Worm (Caenorhabditis elegans): Measurements from ENCODE around the gene Y75B12B.10.

Y75B12B.10 gene

ce11 chrV:15199768-15200167 lies at the start of gene Y75B12B.10:
Y75B12B.10 (plus strand) TSS chrV:15200068.
- TF ChIP-seq F44E2.7 (GFP tag; IDR thresholded peaks at IDR 0.05), result no peak
- no peak for TF ChIP-seq jun-1 (tag; optimal IDR thresholded peaks at IDR 0.05)
- TF ChIP-seq lsy-2 (tag; optimal IDR thresholded peaks at IDR 0.05), result no peak
- TF ChIP-seq vab-7 (GFP tag; IDR thresholded peaks at IDR 0.05), result no peak
- no peak for TF ChIP-seq sdz-12 (GFP tag; optimal IDR thresholded peaks at IDR 0.05)
- TF ChIP-seq T26A8.4 (GFP tag; IDR thresholded peaks at IDR 0.05), result no peak
- no peak for TF ChIP-seq ceh-32 (tag; optimal IDR thresholded peaks at IDR 0.05; ENCODE audit: poor library complexity)
- no peak for TF ChIP-seq ZK337.2 (GFP tag; IDR thresholded peaks at IDR 0.05)
- no peak for TF ChIP-seq egl-27 (tag; optimal IDR thresholded peaks at IDR 0.05)
- TF ChIP-seq daf-8 (GFP tag; IDR thresholded peaks at IDR 0.05), result no peak
- no peak for TF ChIP-seq madf-9 (GFP tag; conservative IDR thresholded peaks at IDR 0.05)
- no peak for TF ChIP-seq mdt-29 (GFP tag; IDR thresholded peaks at IDR 0.05)
- no peak for TF ChIP-seq skn-1 (tag; optimal IDR thresholded peaks at IDR 0.05)

- TF ChIP-seq madf-9 (GFP tag; conservative IDR thresholded peaks at IDR 0.05) (no peak), jun-1 (tag; optimal IDR thresholded peaks at IDR 0.05) (no peak), duxl-1 (tag; optimal IDR thresholded peaks at IDR 0.05; ENCODE audit: poor library complexity) (no peak), tag-97 (GFP tag; IDR thresholded peaks at IDR 0.05) (no peak), ztf-7 (tag; optimal IDR thresholded peaks at IDR 0.05) (no peak)
These were observed 49.7 kb upstream of the Y75B12B.10 start for ce11 chrV:15150176-15150575.

DNA sequence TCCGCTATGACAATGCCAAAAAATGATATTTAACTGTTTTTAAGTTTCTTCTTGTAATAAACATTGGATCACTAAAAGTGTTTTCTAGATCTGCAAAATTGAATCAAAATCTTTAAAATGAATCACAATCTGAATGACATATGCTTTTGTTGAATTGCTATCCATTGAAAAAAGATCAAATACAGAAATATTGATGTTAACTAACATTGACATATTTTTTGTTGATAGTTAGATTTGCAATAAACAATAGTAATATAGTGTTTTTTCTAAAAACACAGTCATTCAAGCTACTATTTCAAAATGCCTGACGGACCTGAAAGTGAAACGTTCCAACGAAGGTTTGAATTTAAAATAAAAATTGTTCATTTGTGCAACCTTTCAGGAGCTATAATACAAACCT lies 49.2 kb upstream of the Y75B12B.10 start, which contains the start of gene T09F5.2:
Gene T09F5.2, plus strand, starts transcription at position 301 of the 400 bp plus-strand sequence.
- TF ChIP-seq rbr-2 (tag; optimal IDR thresholded peaks at IDR 0.05) (no peak), daf-16 (GFP tag; optimal IDR thresholded peaks at IDR 0.05) (no peak), daf-16 (tag; optimal IDR thresholded peaks at IDR 0.05) (no peak), Y105C5A.15 (GFP tag; IDR thresholded peaks at IDR 0.05) (no peak), nhr-102 (tag; optimal IDR thresholded peaks at IDR 0.05) (no peak), nhr-41 (GFP tag; IDR thresholded peaks at IDR 0.05) (no peak)

DNA sequence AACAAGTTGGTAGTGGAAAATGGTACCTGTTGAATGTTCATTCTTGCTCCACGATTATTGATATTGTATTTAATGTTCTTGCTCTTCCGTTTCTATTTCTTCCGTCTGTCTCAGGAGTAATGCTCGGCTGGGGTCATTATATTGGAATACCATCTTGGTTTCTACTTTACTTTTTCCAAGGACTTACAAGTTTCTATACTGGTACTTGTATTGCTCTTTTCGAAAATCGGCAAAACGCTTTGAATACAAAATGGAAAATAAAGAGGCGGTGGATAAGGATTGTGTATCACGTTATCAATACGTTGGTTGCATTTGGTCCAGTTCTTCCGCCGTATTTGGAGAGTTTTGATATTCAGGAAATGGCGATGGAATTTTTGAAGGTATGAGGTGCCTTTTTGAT lies 47.9 kb upstream of the Y75B12B.10 start:
- TF ChIP-seq Y75B8A.6 (GFP tag; IDR thresholded peaks at IDR 0.05) (no peak), aha-1 (tag) (peak; percentile 49), ceh-82 (tag; optimal IDR thresholded peaks at IDR 0.05) (no peak), hmg-1.1 (GFP tag; IDR thresholded peaks at IDR 0.05) (no peak), duxl-1 (tag; optimal IDR thresholded peaks at IDR 0.05; ENCODE audit: poor library complexity) (no peak), unc-62 (GFP tag; optimal IDR thresholded peaks at IDR 0.05 in 1 of 2) (peak in 1 of 2 experiments; percentile 56), unc-62 (tag; optimal IDR thresholded peaks at IDR 0.05) (no peak), rbr-2 (tag; optimal IDR thresholded peaks at IDR 0.05) (no peak), R02D3.7 (tag; optimal IDR thresholded peaks at IDR 0.05) (no peak)

DNA sequence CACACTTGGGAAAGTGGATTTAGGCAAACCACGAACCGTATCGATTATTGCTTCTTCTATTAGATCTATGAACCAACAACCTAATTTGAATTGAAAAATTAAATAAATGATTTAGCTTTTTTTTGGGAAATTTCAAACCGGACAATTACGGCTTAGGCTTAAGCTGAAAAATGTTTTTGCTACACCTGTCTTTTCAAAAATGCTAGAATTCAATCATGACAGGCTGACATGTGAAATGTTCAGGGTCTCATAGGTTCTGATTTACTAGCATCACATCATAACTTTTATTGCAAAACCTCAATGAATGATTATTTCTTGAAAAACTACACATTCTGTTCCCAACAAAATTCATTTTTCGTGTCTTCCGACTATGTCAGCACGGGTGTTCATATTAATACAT lies 46.6 kb upstream of the Y75B12B.10 start, which contains the start of gene srh-55:
Gene srh-55, plus strand, starts transcription at position 301 of the 400 bp plus-strand sequence.
- no peak for TF ChIP-seq nhr-102 (tag; optimal IDR thresholded peaks at IDR 0.05)
- TF ChIP-seq unc-62 (GFP tag; optimal IDR thresholded peaks at IDR 0.05 in 1 of 2), result peak in 1 of 2 experiments; percentile 77
- TF ChIP-seq unc-62 (tag; optimal IDR thresholded peaks at IDR 0.05), result no peak

ce11 chrV:15156504-15156903 lies 43.4 kb upstream of the Y75B12B.10 start:
- TF ChIP-seq daf-8 (GFP tag; IDR thresholded peaks at IDR 0.05), result no peak
- TF ChIP-seq tag-97 (GFP tag; IDR thresholded peaks at IDR 0.05), result no peak
- TF ChIP-seq nhr-102 (tag; optimal IDR thresholded peaks at IDR 0.05), result no peak
- TF ChIP-seq D1046.2 (GFP tag; IDR thresholded peaks at IDR 0.05), result peak; percentile 51; the same call in 1 of the 2 replicates
- no peak for TF ChIP-seq jun-1 (tag; optimal IDR thresholded peaks at IDR 0.05)
- TF ChIP-seq ceh-62 (tag; optimal IDR thresholded peaks at IDR 0.05), result no peak
- no peak for TF ChIP-seq daf-12 (tag; optimal IDR thresholded peaks at IDR 0.05)
- no peak for TF ChIP-seq spr-1 (tag; optimal IDR thresholded peaks at IDR 0.05)
- TF ChIP-seq lim-7 (GFP tag; IDR thresholded peaks at IDR 0.05), result 0 out of 2 replicates have a peak, but pooled peaks have one; percentile 68
- TF ChIP-seq lin-39 (tag; optimal IDR thresholded peaks at IDR 0.05), result no peak
- no peak for TF ChIP-seq nhr-41 (GFP tag; IDR thresholded peaks at IDR 0.05)
- TF ChIP-seq lsy-2 (tag; optimal IDR thresholded peaks at IDR 0.05), result no peak
- no peak for TF ChIP-seq sdz-12 (GFP tag; optimal IDR thresholded peaks at IDR 0.05)
- peak; percentile 9 for TF ChIP-seq unc-130 (GFP tag; optimal IDR thresholded peaks at IDR 0.05)
- no peak for TF ChIP-seq ZK337.2 (GFP tag; IDR thresholded peaks at IDR 0.05)
- TF ChIP-seq F26F4.8 (GFP tag; conservative IDR thresholded peaks at IDR 0.05), result peak; percentile 76; the same call in 1 of the 2 replicates
- TF ChIP-seq egl-43 (GFP tag; IDR thresholded peaks at IDR 0.05), result no peak

Data from whole organism, L4 larva.